Worm (Caenorhabditis elegans): ENCODE measurements around the gene cblc-1.

DNA sequence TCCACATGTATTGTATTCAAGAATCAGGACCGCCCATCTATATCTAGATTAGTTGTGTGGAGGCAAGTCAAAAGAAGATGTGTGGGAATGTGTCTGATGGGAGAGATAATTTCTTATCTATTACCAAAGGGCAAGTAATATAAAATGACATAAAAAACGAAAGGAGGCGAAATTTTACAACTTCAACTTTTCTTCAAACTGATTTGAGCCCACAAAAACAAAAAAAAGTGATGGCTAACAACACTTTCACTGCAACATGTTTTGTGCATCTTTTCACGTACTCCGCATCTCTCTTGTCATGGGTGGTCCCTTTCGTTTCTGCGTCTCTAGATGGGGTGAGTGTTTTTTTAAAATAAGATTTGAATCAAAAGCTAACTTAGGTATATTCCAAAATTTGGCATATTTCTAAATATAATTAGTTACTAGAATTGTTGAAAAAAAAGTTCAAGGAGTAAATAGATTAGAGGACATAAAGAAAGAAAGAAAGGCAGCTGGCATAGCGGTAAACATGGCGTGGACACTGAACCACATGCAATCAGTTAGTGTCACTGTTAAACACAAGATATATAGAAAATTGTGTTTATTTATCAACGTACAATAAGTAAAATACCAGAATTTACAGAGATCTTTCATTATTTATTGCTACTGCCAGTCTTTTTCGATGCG, 724 bp upstream of the cblc-1 start, which contains the start of gene ZK546.19:
- TF ChIP-seq elt-3 (tag; optimal IDR thresholded peaks at IDR 0.05), result no peak
- peak; percentile 98 for TF ChIP-seq elt-1 (tag; optimal IDR thresholded peaks at IDR 0.05; ENCODE audit: borderline replicate concordance, insufficient read depth)
- no peak for TF ChIP-seq mep-1 (tag; optimal IDR thresholded peaks at IDR 0.05)
- no peak for TF ChIP-seq unc-39 (tag; optimal IDR thresholded peaks at IDR 0.05)
- no peak for TF ChIP-seq ztf-11 (tag; optimal IDR thresholded peaks at IDR 0.05)
- TF ChIP-seq cnd-1 (tag; optimal IDR thresholded peaks at IDR 0.05), result no peak
- TF ChIP-seq unc-62 (GFP tag; optimal IDR thresholded peaks at IDR 0.05), result no peak
